Worm (Caenorhabditis elegans) whole organism, L4 larva: Measurements from ENCODE around the gene irld-62.

Source experiments
- F49E8.2 ChIP-seq: sonication (generic microtip); optimal IDR thresholded peaks from 2 replicates; lab custom pipeline; 2016; ENCODE audit warnings: missing compliant biosample characterization, mild to moderate bottlenecking, missing genetic modification characterization, borderline replicate concordance
- T26A8.4 ChIP-seq: fragments of 200-800 bp; sonication (Bioruptor generic); IDR thresholded peaks from 2 replicates; pipeline ENCODE4 v1.3.6; 2022; ENCODE audit warnings: missing genetic modification characterization, missing compliant biosample characterization
- Y105C5A.15 ChIP-seq: fragments of 200-800 bp; sonication (Bioruptor generic); IDR thresholded peaks from 2 replicates; pipeline ENCODE4 v1.3.6; 2022; ENCODE audit warnings: missing genetic modification characterization, missing compliant biosample characterization
- Y5F2A.4 ChIP-seq: fragments of 200-800 bp; sonication (Bioruptor generic); optimal IDR thresholded peaks from 2 replicates; lab custom pipeline; 2018; ENCODE audit warnings: mild to moderate bottlenecking, missing genetic modification characterization, missing compliant biosample characterization
- ZK337.2 ChIP-seq: fragments of 200-800 bp; sonication (Bioruptor generic); IDR thresholded peaks from 2 replicates; pipeline ENCODE4 v1.3.6; 2022; ENCODE audit warnings: missing genetic modification reagents, missing genetic modification characterization, missing compliant biosample characterization
- aha-1 ChIP-seq: fragments of 150-350 bp; peaks from one replicate; lab custom pipeline; 2014; ENCODE audit warnings: missing biosample characterization, missing genetic modification characterization
- aly-2 ChIP-seq: sonication (generic microtip); optimal IDR thresholded peaks from 2 replicates; lab custom pipeline; 2018; ENCODE audit warnings: missing biosample characterization, missing genetic modification characterization
- ama-1 ChIP-seq: fragments of 150-350 bp; optimal IDR thresholded peaks from 2 replicates; lab custom pipeline; 2014; ENCODE audit warnings: inconsistent platforms, mixed read lengths
- ceh-20 ChIP-seq: fragments of 200-800 bp; sonication (Bioruptor generic); IDR thresholded peaks from 2 replicates; pipeline ENCODE4 v1.3.6; 2022; ENCODE audit warnings: missing genetic modification reagents, missing genetic modification characterization, missing compliant biosample characterization
- ceh-28 ChIP-seq: fragments of 150-350 bp; optimal IDR thresholded peaks from 2 replicates; lab custom pipeline; 2014; ENCODE audit warnings: missing biosample characterization, missing genetic modification reagents, missing genetic modification characterization
- ceh-32 ChIP-seq: sonication (generic microtip); optimal IDR thresholded peaks from 2 replicates; lab custom pipeline; 2016; ENCODE audit warnings: mild to moderate bottlenecking, missing genetic modification characterization, missing compliant biosample characterization; ENCODE audit not compliant: poor library complexity
- ceh-44 ChIP-seq: fragments of 200-800 bp; sonication (Bioruptor generic); IDR thresholded peaks from 2 replicates; pipeline ENCODE4 v1.3.6; 2022; ENCODE audit warnings: missing genetic modification reagents, missing genetic modification characterization, missing compliant biosample characterization
- ctbp-1 ChIP-seq: fragments of 200-800 bp; sonication (Bioruptor generic); IDR thresholded peaks from 2 replicates; pipeline ENCODE4 v1.3.6; 2022; ENCODE audit warnings: missing genetic modification reagents, missing genetic modification characterization, missing compliant biosample characterization
- dmd-9 ChIP-seq: fragments of 200-800 bp; sonication (Bioruptor generic); IDR thresholded peaks from 2 replicates; pipeline ENCODE4 v1.3.6; 2022; ENCODE audit warnings: missing genetic modification reagents, missing genetic modification characterization, missing compliant biosample characterization
- dve-1 ChIP-seq: sonication (generic microtip); optimal IDR thresholded peaks from 2 replicates; lab custom pipeline; 2017; ENCODE audit warnings: antibody characterized with exemption, mild to moderate bottlenecking, missing genetic modification characterization, missing compliant biosample characterization; ENCODE audit not compliant: insufficient read depth
- egl-43 ChIP-seq: fragments of 200-800 bp; sonication (Bioruptor generic); IDR thresholded peaks from 2 replicates; pipeline ENCODE4 v1.3.6; 2022; ENCODE audit warnings: missing genetic modification reagents, missing genetic modification characterization, missing compliant biosample characterization
- hmg-1.1 ChIP-seq: fragments of 200-800 bp; sonication (Bioruptor generic); IDR thresholded peaks from 2 replicates; pipeline ENCODE4 v1.3.6; 2022; ENCODE audit warnings: missing genetic modification reagents, missing genetic modification characterization, missing compliant biosample characterization
- jun-1 ChIP-seq: fragments of 150-350 bp; optimal IDR thresholded peaks from 2 replicates; lab custom pipeline; 2014; ENCODE audit warnings: missing biosample characterization, missing genetic modification reagents, missing genetic modification characterization
- lin-38 ChIP-seq: fragments of 200-800 bp; sonication (Bioruptor generic); IDR thresholded peaks from 2 replicates; pipeline ENCODE4 v1.3.6; 2022; ENCODE audit warnings: missing genetic modification reagents, missing genetic modification characterization, missing compliant biosample characterization
- lir-3 ChIP-seq: sonication (generic microtip); optimal IDR thresholded peaks from 2 replicates; lab custom pipeline; 2016; ENCODE audit warnings: mild to moderate bottlenecking, missing genetic modification characterization, missing compliant biosample characterization
- madf-5 ChIP-seq, 2 experiments: fragments of 200-800 bp; sonication (Bioruptor generic); IDR thresholded peaks; 2 replicates each; pipeline ENCODE4 v1.3.6; 2022; ENCODE audit warnings: missing compliant biosample characterization in 2 of 2, missing genetic modification characterization in 2 of 2
- nhr-11 ChIP-seq: fragments of 150-350 bp; optimal IDR thresholded peaks from 2 replicates; lab custom pipeline; 2014; ENCODE audit warnings: missing biosample characterization, missing genetic modification characterization
- nhr-25 ChIP-seq: sonication (generic microtip); optimal IDR thresholded peaks from 2 replicates; lab custom pipeline; 2017; ENCODE audit warnings: missing genetic modification characterization, mild to moderate bottlenecking, missing compliant biosample characterization, antibody characterized with exemption, moderate library complexity, borderline replicate concordance; ENCODE audit not compliant: insufficient read depth
- nhr-77 ChIP-seq: fragments of 150-350 bp; optimal IDR thresholded peaks from 2 replicates; lab custom pipeline; 2014; ENCODE audit warnings: missing biosample characterization, missing genetic modification characterization
- pqm-1 ChIP-seq: sonication (generic microtip); optimal IDR thresholded peaks from 2 replicates; lab custom pipeline; 2017; ENCODE audit warnings: missing biosample characterization, missing genetic modification characterization
- set-16 ChIP-seq: fragments of 200-800 bp; sonication (Bioruptor generic); IDR thresholded peaks from 2 replicates; pipeline ENCODE4 v1.3.6; 2022; ENCODE audit warnings: missing genetic modification reagents, missing genetic modification characterization, missing compliant biosample characterization
- snpc-1.2 ChIP-seq: fragments of 200-800 bp; sonication (Bioruptor generic); IDR thresholded peaks from 2 replicates; pipeline ENCODE4 v1.3.6; 2022; ENCODE audit warnings: missing genetic modification reagents, missing genetic modification characterization, missing compliant biosample characterization
- unc-39 ChIP-seq: sonication (generic microtip); optimal IDR thresholded peaks from 2 replicates; lab custom pipeline; 2017; ENCODE audit warnings: missing biosample characterization, missing genetic modification characterization
- unc-62 ChIP-seq, 3 experiments: fragments of 150-350 bp in 1 of 3; sonication (generic microtip); optimal IDR thresholded peaks in 2 of 3; peaks in 1 of 3; 1 replicate in 1 of 3; 2 replicates in 2 of 3; lab custom pipeline; 2014 to 2017; ENCODE audit warnings: missing biosample characterization in 3 of 3, missing genetic modification characterization in 3 of 3, missing genetic modification reagents in 3 of 3, missing genotype in 1 of 3
- zfp-3 ChIP-seq: fragments of 200-800 bp; sonication (Bioruptor generic); conservative IDR thresholded peaks from 2 replicates; pipeline ENCODE4 v1.3.6; 2022; ENCODE audit warnings: missing genetic modification reagents, missing genetic modification characterization, missing compliant biosample characterization

Gene irld-62

ce11 chrV:15265814-15266213 lies 45.1 kb upstream of the irld-62 start, which contains the start of gene M01B2.13 (continued):
- TF ChIP-seq set-16 (GFP tag; lab: Robert Waterston, UW) (no peak), Y105C5A.15 (GFP tag; lab: Robert Waterston, UW) (no peak), unc-39 (no peak), T26A8.4 (GFP tag; lab: Robert Waterston, UW) (no peak)

- TF ChIP-seq jun-1 (tag; lab: Kevin White, UChicago) (no peak), ceh-32 (no peak), ZK337.2 (GFP tag; lab: Robert Waterston, UW) (no peak), dmd-9 (no peak), ceh-28 (tag; lab: Kevin White, UChicago) (no peak), nhr-25 (no peak), F49E8.2 (tag; lab: Kevin White, UChicago) (no peak), hmg-1.1 (no peak), lir-3 (tag; lab: Kevin White, UChicago) (no peak), Y5F2A.4 (GFP tag; lab: Kevin White, UChicago) (no peak)
These were observed 43.5 kb upstream of the irld-62 start, which contains the start of gene T10H4.13 for ce11 chrV:15267405-15267804. TSS of gene T10H4.13 (minus strand) at chrV:15267505.

- no peak for TF ChIP-seq ceh-44 (GFP tag; lab: Robert Waterston, UW)
- peak in 1 of 2 experiments; percentile 56 for TF ChIP-seq unc-62 (GFP tag; optimal IDR thresholded peaks at IDR 0.05 in 1 of 2; lab: Kevin White, UChicago)
- TF ChIP-seq unc-62 (tag; optimal IDR thresholded peaks at IDR 0.05; lab: Kevin White, UChicago): no peak
These were observed 42.6 kb upstream of the irld-62 start, which contains the start of gene srw-22 for ce11 chrV:15268302-15268701. TSS of gene srw-22 (plus strand) at chrV:15268602.

- no peak for TF ChIP-seq jun-1 (tag; lab: Kevin White, UChicago)
- no peak for TF ChIP-seq lin-38 (GFP tag; lab: Robert Waterston, UW)
- no peak for TF ChIP-seq ctbp-1
- TF ChIP-seq aly-2 (tag; lab: Kevin White, UChicago): no peak
- no peak for TF ChIP-seq snpc-1.2 (GFP tag; lab: Robert Waterston, UW)
- TF ChIP-seq ceh-20 (GFP tag; lab: Robert Waterston, UW): no peak
- TF ChIP-seq pqm-1 (tag; lab: Kevin White, UChicago): no peak
- TF ChIP-seq aha-1 (tag; lab: Kevin White, UChicago): peak; percentile 65
- no peak for TF ChIP-seq nhr-77 (tag; lab: Kevin White, UChicago)
These were observed 38.6 kb upstream of the irld-62 start, which contains the start of gene T10H4.4 for ce11 chrV:15272263-15272662. TSS of gene T10H4.4 (minus strand) at chrV:15272363.

DNA sequence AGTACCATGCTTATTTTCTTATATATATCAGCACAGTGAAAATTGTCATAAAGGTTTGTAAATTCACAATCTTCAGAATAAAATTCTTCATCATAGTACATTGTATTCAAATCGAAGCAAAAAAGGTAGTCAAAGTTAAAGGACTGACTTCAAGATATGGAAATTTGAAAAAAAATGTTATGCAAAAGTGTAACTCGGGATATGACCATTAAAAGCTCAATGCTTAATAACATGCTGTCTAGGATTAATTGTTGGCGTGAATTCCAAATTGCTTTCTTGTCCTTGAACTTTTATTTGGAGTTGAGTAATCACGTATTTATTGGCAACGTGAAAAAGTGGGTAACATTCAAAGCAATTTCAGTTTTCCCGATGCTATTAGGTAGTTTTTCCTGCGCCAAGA lies 36.1 kb upstream of the irld-62 start, which contains the start of gene srw-16:
srw-16 (minus strand) TSS at position 101 of the 400 bp plus-strand sequence.
- TF ChIP-seq zfp-3 (GFP tag; lab: Robert Waterston, UW): no peak
- TF ChIP-seq ctbp-1: no peak
- TF ChIP-seq aha-1 (tag; lab: Kevin White, UChicago): no peak
- TF ChIP-seq madf-5 (GFP tag; IDR thresholded peaks at IDR 0.05; lab: Robert Waterston, UW): no peak
- TF ChIP-seq dve-1 (tag; lab: Kevin White, UChicago): no peak

ce11 chrV:15276915-15277314 lies 34.0 kb upstream of the irld-62 start, which contains the start of gene srw-17:
TSS of gene srw-17 (minus strand) at chrV:15277015.
- TF ChIP-seq nhr-11 (peak; percentile 19), egl-43 (GFP tag; lab: Robert Waterston, UW) (no peak), ama-1 (lab: Kevin White, UChicago) (no peak)
